Fruit fly (Drosophila melanogaster) whole organism, embryonic: ENCODE measurements around the gene Hasp.
A peak's percentile ranks its signal among the peaks of the same experiment; 100 is the strongest.

Experiments
- Adf1 ChIP-seq: fragments of 200-800 bp; sonication (Bioruptor generic); IDR thresholded peaks from 2 replicates; pipeline ENCODE4 v1.3.6; 2022; ENCODE audit warnings: missing biosample characterization, missing genetic modification characterization
- BtbVII ChIP-seq: fragments of 200-800 bp; sonication (Bioruptor generic); optimal IDR thresholded peaks from 3 replicates; lab custom pipeline; 2017; ENCODE audit warnings: missing biosample characterization, mild to moderate bottlenecking, missing genetic modification characterization
- CG10543 ChIP-seq: fragments of 200-800 bp; sonication (Bioruptor generic); optimal IDR thresholded peaks from 3 replicates; lab custom pipeline; 2017; ENCODE audit warnings: missing biosample characterization, mild to moderate bottlenecking, missing genetic modification characterization, moderate library complexity
- CG11695 ChIP-seq: fragments of 200-800 bp; sonication (Bioruptor generic); IDR thresholded peaks from 3 replicates; pipeline ENCODE4 v1.3.6; 2022; ENCODE audit warnings: missing biosample characterization, missing genetic modification characterization
- CG13287 ChIP-seq: fragments of 200-800 bp; sonication (Bioruptor generic); IDR thresholded peaks from 2 replicates; pipeline ENCODE4 v1.3.6; 2022; ENCODE audit warnings: missing biosample characterization, missing genetic modification characterization; ENCODE audit not compliant: partially characterized antibody
- CG33557 ChIP-seq: fragments of 200-800 bp; sonication (Bioruptor generic); optimal IDR thresholded peaks from 2 replicates; lab custom pipeline; 2019; ENCODE audit warnings: missing biosample characterization, mild to moderate bottlenecking, missing genetic modification characterization, moderate library complexity
- CG34224 ChIP-seq: fragments of 200-800 bp; sonication (Bioruptor generic); IDR thresholded peaks from 3 replicates; pipeline ENCODE4 v1.3.6; 2022; ENCODE audit warnings: missing biosample characterization, missing genetic modification characterization; ENCODE audit not compliant: partially characterized antibody
- CG34376 ChIP-seq: fragments of 200-800 bp; sonication (Bioruptor generic); optimal IDR thresholded peaks from 2 replicates; lab custom pipeline; 2018; ENCODE audit warnings: missing biosample characterization, mild to moderate bottlenecking, missing genetic modification characterization
- CG42726 ChIP-seq: fragments of 200-800 bp; sonication (Bioruptor generic); IDR thresholded peaks from 2 replicates; pipeline ENCODE4 v1.3.6; 2022; ENCODE audit warnings: missing biosample characterization, missing genetic modification characterization; ENCODE audit not compliant: partially characterized antibody
- CG6175 ChIP-seq: fragments of 200-800 bp; sonication (Bioruptor generic); IDR thresholded peaks from 3 replicates; pipeline ENCODE4 v1.3.6; 2022; ENCODE audit warnings: missing biosample characterization, missing genetic modification characterization
- CG7271 ChIP-seq: fragments of 200-800 bp; sonication (Bioruptor generic); optimal IDR thresholded peaks from 2 replicates; lab custom pipeline; 2018; ENCODE audit warnings: missing biosample characterization, mild to moderate bottlenecking, missing genetic modification characterization, moderate library complexity
- D19B ChIP-seq: fragments of 200-800 bp; sonication (Bioruptor generic); optimal IDR thresholded peaks from 2 replicates; lab custom pipeline; 2017; ENCODE audit warnings: missing biosample characterization, mild to moderate bottlenecking, missing genetic modification characterization
- Deaf1 ChIP-seq: fragments of 200-800 bp; optimal IDR thresholded peaks from 3 replicates; lab custom pipeline; 2019; ENCODE audit warnings: missing biosample characterization, mild to moderate bottlenecking, missing genetic modification characterization, moderate library complexity
- Eip74EF ChIP-seq, 2 experiments: fragments of 200-800 bp in 1 of 2; fragments of >200 bp in 1 of 2; sonication (Bioruptor generic) in 1 of 2; optimal IDR thresholded peaks; 2 replicates each; lab custom pipeline; 2017 to 2019; ENCODE audit warnings: missing biosample characterization in 2 of 2, missing genetic modification characterization in 2 of 2, mild to moderate bottlenecking in 1 of 2, moderate library complexity in 1 of 2
- Gug ChIP-seq: fragments of 200-800 bp; sonication (Bioruptor generic); IDR thresholded peaks from 4 replicates; pipeline ENCODE4 v1.3.6; 2022; ENCODE audit warnings: missing biosample characterization, missing genetic modification characterization
- HLH3B ChIP-seq: fragments of 200-800 bp; sonication (Bioruptor generic); IDR thresholded peaks from 2 replicates; pipeline ENCODE4 v1.3.6; 2022; ENCODE audit warnings: missing biosample characterization, missing genetic modification characterization
- HLHmδ ChIP-seq: fragments of 200-800 bp; sonication (Bioruptor generic); optimal IDR thresholded peaks from 2 replicates; lab custom pipeline; 2018; ENCODE audit warnings: missing biosample characterization, mild to moderate bottlenecking, missing genetic modification characterization, moderate library complexity
- Jarid2 ChIP-seq: fragments of 200-800 bp; sonication (Bioruptor generic); optimal IDR thresholded peaks from 3 replicates; lab custom pipeline; 2017; ENCODE audit warnings: mild to moderate bottlenecking, missing biosample characterization, missing genetic modification reagents, missing genetic modification characterization
- Neu2 ChIP-seq: fragments of 200-800 bp; sonication (Bioruptor generic); optimal IDR thresholded peaks from 3 replicates; lab custom pipeline; 2016; ENCODE audit warnings: missing biosample characterization, missing genetic modification characterization, borderline replicate concordance
- NfI ChIP-seq: fragments of 200-800 bp; sonication (Bioruptor generic); optimal IDR thresholded peaks from 3 replicates; lab custom pipeline; 2018; ENCODE audit warnings: missing biosample characterization, mild to moderate bottlenecking, missing genetic modification characterization, moderate library complexity
- Oaz ChIP-seq: fragments of 200-800 bp; sonication (Bioruptor generic); IDR thresholded peaks from 2 replicates; pipeline ENCODE4 v1.3.6; 2022; ENCODE audit warnings: missing biosample characterization, missing genetic modification characterization
- Rx ChIP-seq: fragments of 200-800 bp; sonication (Bioruptor generic); IDR thresholded peaks from 2 replicates; pipeline ENCODE4 v1.3.6; 2022; ENCODE audit warnings: missing biosample characterization, missing genetic modification characterization
- Trl ChIP-seq, 3 experiments: fragments of >200 bp in 2 of 3; fragments of 200-800 bp in 1 of 3; sonication (Bioruptor generic) in 1 of 3; optimal IDR thresholded peaks; 2 replicates in 1 of 3; 3 replicates in 2 of 3; lab custom pipeline; 2016 to 2017; ENCODE audit warnings: missing biosample characterization in 1 of 3, missing genetic modification characterization in 1 of 3
- abd-A ChIP-seq: fragments of 200-800 bp; sonication (Bioruptor generic); optimal IDR thresholded peaks from 3 replicates; lab custom pipeline; 2019; ENCODE audit warnings: missing biosample characterization, mild to moderate bottlenecking, missing genetic modification characterization, moderate library complexity
- az2 ChIP-seq: fragments of 200-800 bp; sonication (Bioruptor generic); optimal IDR thresholded peaks from 3 replicates; lab custom pipeline; 2016; ENCODE audit warnings: missing biosample characterization, missing genetic modification characterization
- br ChIP-seq: fragments of >200 bp; optimal IDR thresholded peaks from 2 replicates; lab custom pipeline; 2017
- caup ChIP-seq: fragments of 200-800 bp; sonication (Bioruptor generic); optimal IDR thresholded peaks from 3 replicates; lab custom pipeline; 2017; ENCODE audit warnings: missing biosample characterization, mild to moderate bottlenecking, missing genetic modification characterization, moderate library complexity; ENCODE audit not compliant: severe bottlenecking
- chif ChIP-seq, 2 experiments: fragments of 200-800 bp; sonication (Bioruptor generic); optimal IDR thresholded peaks; 3 replicates each; lab custom pipeline; 2016; ENCODE audit warnings: missing biosample characterization in 2 of 2, missing genetic modification characterization in 2 of 2
- chn ChIP-seq: fragments of 200-800 bp; sonication (Bioruptor generic); optimal IDR thresholded peaks from 2 replicates; lab custom pipeline; 2016; ENCODE audit warnings: missing biosample characterization, missing genetic modification characterization
- dati ChIP-seq: fragments of 200-800 bp; sonication (Bioruptor generic); IDR thresholded peaks from 2 replicates; pipeline ENCODE4 v1.3.6; 2022; ENCODE audit warnings: missing biosample characterization, missing genetic modification characterization
- dimm ChIP-seq: fragments of 200-800 bp; sonication (Bioruptor generic); IDR thresholded peaks from 2 replicates; pipeline ENCODE4 v1.3.6; 2022; ENCODE audit warnings: missing biosample characterization, missing genetic modification characterization
- ewg ChIP-seq: fragments of 200-800 bp; sonication (Bioruptor generic); optimal IDR thresholded peaks from 3 replicates; lab custom pipeline; 2017; ENCODE audit warnings: mild to moderate bottlenecking, missing biosample characterization, missing genetic modification reagents, missing genetic modification characterization
- exex ChIP-seq: fragments of 200-800 bp; sonication (Bioruptor generic); optimal IDR thresholded peaks from 4 replicates; lab custom pipeline; 2018; ENCODE audit warnings: missing biosample characterization, mild to moderate bottlenecking, missing genetic modification characterization, moderate library complexity
- gce ChIP-seq: fragments of 200-800 bp; sonication (Bioruptor generic); IDR thresholded peaks from 3 replicates; pipeline ENCODE4 v1.3.6; 2022; ENCODE audit warnings: missing biosample characterization, missing genetic modification characterization
- grau ChIP-seq: fragments of 200-800 bp; optimal IDR thresholded peaks from 3 replicates; lab custom pipeline; 2019; ENCODE audit warnings: missing biosample characterization, mild to moderate bottlenecking, missing genetic modification characterization, moderate library complexity
- gsb ChIP-seq: fragments of 200-800 bp; sonication (Bioruptor generic); IDR thresholded peaks from 2 replicates; pipeline ENCODE4 v1.3.6; 2022; ENCODE audit warnings: missing biosample characterization, missing genetic modification characterization
- hth ChIP-seq: fragments of >200 bp; optimal IDR thresholded peaks from 2 replicates; lab custom pipeline; 2017; ENCODE audit warnings: inconsistent platforms
- kni ChIP-seq: fragments of 200-800 bp; sonication (Bioruptor generic); optimal IDR thresholded peaks from 3 replicates; lab custom pipeline; 2017; ENCODE audit warnings: mild to moderate bottlenecking, missing biosample characterization, missing genetic modification reagents, missing genetic modification characterization
- lab ChIP-seq: fragments of 200-800 bp; sonication (Bioruptor generic); optimal IDR thresholded peaks from 3 replicates; lab custom pipeline; 2017; ENCODE audit warnings: missing biosample characterization, missing genetic modification characterization, mild to moderate bottlenecking, moderate library complexity, missing genetic modification reagents
- mam ChIP-seq: fragments of 200-800 bp; sonication (Bioruptor generic); optimal IDR thresholded peaks from 3 replicates; lab custom pipeline; 2016; ENCODE audit warnings: missing biosample characterization, missing genetic modification characterization
- mirr ChIP-seq: fragments of 200-800 bp; sonication (Bioruptor generic); optimal IDR thresholded peaks from 3 replicates; lab custom pipeline; 2018; ENCODE audit warnings: missing biosample characterization, mild to moderate bottlenecking, missing genetic modification characterization
- mld ChIP-seq: fragments of 200-800 bp; sonication (Bioruptor generic); IDR thresholded peaks from 3 replicates; pipeline ENCODE4 v1.3.6; 2022; ENCODE audit warnings: missing biosample characterization, missing genetic modification characterization; ENCODE audit not compliant: partially characterized antibody
- nerfin-2 ChIP-seq: fragments of 200-800 bp; sonication (Bioruptor generic); IDR thresholded peaks from 2 replicates; pipeline ENCODE4 v1.3.6; 2022; ENCODE audit warnings: missing biosample characterization, missing genetic modification characterization; ENCODE audit not compliant: partially characterized antibody
- pan ChIP-seq, 4 experiments: fragments of >200 bp in 3 of 4; fragments of 200-800 bp in 1 of 4; sonication (Bioruptor generic) in 1 of 4; optimal IDR thresholded peaks in 3 of 4; IDR thresholded peaks in 1 of 4; 2 replicates each; pipeline versions ENCODE4 v1.3.6 to Lab custom; 2017 to 2022; ENCODE audit warnings: missing biosample characterization in 2 of 4, missing genetic modification characterization in 2 of 4, mixed read lengths in 1 of 4
- pnt ChIP-seq: fragments of 200-800 bp; sonication (Bioruptor generic); optimal IDR thresholded peaks from 3 replicates; lab custom pipeline; 2016; ENCODE audit warnings: missing biosample characterization, missing genetic modification characterization
- sd ChIP-seq: fragments of 200-800 bp; sonication (Bioruptor generic); optimal IDR thresholded peaks from 3 replicates; lab custom pipeline; 2018; ENCODE audit warnings: missing biosample characterization, mild to moderate bottlenecking, missing genetic modification characterization, moderate library complexity
- ssp ChIP-seq: fragments of 200-800 bp; sonication (Bioruptor generic); IDR thresholded peaks from 2 replicates; pipeline ENCODE4 v1.3.6; 2022; ENCODE audit warnings: missing biosample characterization, missing genetic modification characterization
- tna ChIP-seq: fragments of 200-800 bp; sonication (Bioruptor generic); IDR thresholded peaks from 2 replicates; pipeline ENCODE4 v1.3.6; 2022; ENCODE audit warnings: missing biosample characterization, missing genetic modification characterization; ENCODE audit not compliant: partially characterized antibody
- vfl ChIP-seq: fragments of 200-800 bp; sonication (Bioruptor generic); optimal IDR thresholded peaks from 2 replicates; lab custom pipeline; 2016; ENCODE audit warnings: missing biosample characterization, missing genetic modification characterization
- zen2 ChIP-seq: fragments of 200-800 bp; sonication (Bioruptor generic); IDR thresholded peaks from 3 replicates; pipeline ENCODE4 v1.3.6; 2022; ENCODE audit warnings: missing biosample characterization, missing genetic modification characterization; ENCODE audit not compliant: partially characterized antibody

Gene Hasp

dm6 chr2L:19549412-19549811, 32.4 kb upstream of the Hasp start (continued):
- TF ChIP-seq Adf1 (GFP tag; lab: Robert Waterston, UW) (peak; percentile 44; the same call in 1 of the 2 replicates), abd-A (tag; lab: Kevin White, UChicago) (peak; percentile 84), ssp (no peak), gsb (no peak), CG42726 (GFP tag; lab: Robert Waterston, UW) (0 out of 2 replicates have a peak, but pooled peaks have one; percentile 37), chif (GFP tag; optimal IDR thresholded peaks at IDR 0.05; lab: Kevin White, UChicago) (no peak), HLHmδ (GFP tag; lab: Kevin White, UChicago) (no peak), tna (GFP tag; lab: Robert Waterston, UW) (no peak), Rx (GFP tag; lab: Robert Waterston, UW) (no peak), CG33557 (GFP tag; lab: Kevin White, UChicago) (no peak), br (lab: Kevin White, UChicago) (no peak), Jarid2 (peak; percentile 81), mam (GFP tag; lab: Kevin White, UChicago) (no peak), pnt (GFP tag; lab: Kevin White, UChicago) (no peak), ewg (GFP tag; lab: Kevin White, UChicago) (no peak), caup (peak; percentile 47), dati (GFP tag; lab: Robert Waterston, UW) (no peak), CG7271 (no peak), mirr (GFP tag; lab: Kevin White, UChicago) (peak; percentile 40), hth (no peak), kni (GFP tag; lab: Kevin White, UChicago) (peak; percentile 88), vfl (GFP tag; lab: Kevin White, UChicago) (no peak), CG13287 (GFP tag; lab: Robert Waterston, UW) (peak; percentile 21; the same call in 1 of the 2 replicates), pan (optimal IDR thresholded peaks at IDR 0.05; lab: Kevin White, UChicago) (no peak), pan (GFP tag; optimal IDR thresholded peaks at IDR 0.05 in 1 of 2, IDR thresholded peaks at IDR 0.05 in 1 of 2) (no peak), nerfin-2 (GFP tag; lab: Robert Waterston, UW) (no peak), zen2 (peak; percentile 19; the same call in 1 of the 3 replicates), NfI (GFP tag; lab: Kevin White, UChicago) (no peak), Neu2 (GFP tag; lab: Kevin White, UChicago) (no peak), Oaz (GFP tag; lab: Robert Waterston, UW) (no peak), lab (GFP tag; lab: Kevin White, UChicago) (no peak), dimm (GFP tag; lab: Robert Waterston, UW) (no peak), CG6175 (no peak), az2 (GFP tag; lab: Kevin White, UChicago) (no peak), chn (GFP tag; lab: Kevin White, UChicago) (no peak), CG10543 (GFP tag; lab: Kevin White, UChicago) (peak; percentile 88), gce (GFP tag; lab: Robert Waterston, UW) (0 out of 3 replicates have a peak, but pooled peaks have one; percentile 6), grau (tag; lab: Kevin White, UChicago) (no peak), HLH3B (GFP tag; lab: Robert Waterston, UW) (no peak)

DNA sequence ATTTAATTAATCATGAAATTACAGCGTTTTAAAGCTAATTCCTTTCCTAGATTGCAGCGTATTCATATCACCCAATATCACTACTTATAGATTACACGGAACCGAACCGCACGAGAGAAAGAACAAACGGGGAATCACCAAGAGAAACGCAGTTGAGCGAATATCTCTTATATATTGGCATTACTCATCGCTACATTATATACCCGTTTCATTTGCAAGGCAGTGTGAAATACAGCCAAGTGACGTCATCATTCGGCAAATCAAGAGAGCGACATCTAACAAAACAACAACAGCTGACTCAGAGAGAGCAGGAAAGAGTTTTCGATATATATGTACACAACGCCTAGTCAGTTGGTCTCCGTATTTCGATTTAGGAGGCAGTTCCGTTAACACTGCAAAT, 31.2 kb upstream of the Hasp start, which contains the start of gene Tep4:
Gene Tep4, plus strand, starts transcription at position 350 of the 400 bp plus-strand sequence.
- peak; percentile 86 for TF ChIP-seq BtbVII (GFP tag; lab: Kevin White, UChicago)
- TF ChIP-seq sd (tag; lab: Kevin White, UChicago) = peak; percentile 14
- peak; percentile 36 for TF ChIP-seq exex (tag; lab: Kevin White, UChicago)
- no peak for TF ChIP-seq mld (GFP tag; lab: Robert Waterston, UW)
- no peak for TF ChIP-seq CG11695 (GFP tag; lab: Robert Waterston, UW)
- TF ChIP-seq Gug = no peak
- peak; percentile 43 for TF ChIP-seq D19B (GFP tag; lab: Kevin White, UChicago)
- TF ChIP-seq CG34224 = peak; percentile 36; the same call in 1 of the 3 replicates
- peak; percentile 42 for TF ChIP-seq CG34376 (GFP tag; lab: Kevin White, UChicago)
- TF ChIP-seq Eip74EF (GFP tag; optimal IDR thresholded peaks at IDR 0.05; lab: Kevin White, UChicago) = peak in 1 of 2 experiments; percentile 7
- peak; percentile 40 for TF ChIP-seq Deaf1 (tag; lab: Kevin White, UChicago)
- TF ChIP-seq Trl (optimal IDR thresholded peaks at IDR 0.05; lab: Kevin White, UChicago) = peak; percentile 59 to 87
- no peak for TF ChIP-seq Trl (GFP tag; optimal IDR thresholded peaks at IDR 0.05; lab: Kevin White, UChicago)
- peak; percentile 53 for TF ChIP-seq mirr (GFP tag; lab: Kevin White, UChicago)
